Worm (Caenorhabditis elegans): ENCODE data around the gene dif-1.

Gene dif-1

DNA sequence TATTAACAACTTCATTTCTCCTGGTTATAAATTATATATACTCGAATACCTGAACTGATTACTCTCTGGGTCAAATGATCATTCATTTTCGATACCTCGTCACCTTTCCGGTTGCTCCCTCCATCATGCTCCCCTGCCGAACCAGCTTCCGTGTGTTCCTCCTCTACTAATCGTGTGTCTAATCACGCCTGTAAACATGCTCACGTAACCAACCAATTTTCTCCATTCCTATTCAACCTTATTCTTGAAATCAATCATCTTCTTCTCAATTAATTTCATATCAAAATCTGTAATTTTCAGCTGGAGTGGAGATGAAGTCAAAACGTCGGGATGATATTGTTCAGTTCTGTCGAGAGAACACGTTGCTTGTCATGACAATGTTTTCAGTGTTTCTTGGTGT, 49.5 kb downstream of the dif-1 start, which contains the start of gene glt-6:
Gene glt-6, plus strand, starts transcription at position 301 of the 400 bp plus-strand sequence.
- TF ChIP-seq nhr-47 (tag; optimal IDR thresholded peaks at IDR 0.05), result no peak
- no peak for TF ChIP-seq nhr-71 (tag; optimal IDR thresholded peaks at IDR 0.05)
- TF ChIP-seq lin-39 (tag; optimal IDR thresholded peaks at IDR 0.05), result no peak
- TF ChIP-seq alr-1 (tag; optimal IDR thresholded peaks at IDR 0.05; ENCODE audit: borderline replicate concordance), result no peak
- TF ChIP-seq C04F5.9 (tag; optimal IDR thresholded peaks at IDR 0.05), result no peak
